Worm (Caenorhabditis elegans) whole organism, L4 larva: ENCODE measurements around the gene C47G2.3.

ENCODE experiments used
- F10B5.3 ChIP-seq: sonication (generic microtip); optimal IDR thresholded peaks from 2 replicates; lab custom pipeline; 2016; ENCODE audit warnings: mild to moderate bottlenecking, missing genetic modification characterization, missing compliant biosample characterization
- F49E8.2 ChIP-seq: sonication (generic microtip); optimal IDR thresholded peaks from 2 replicates; lab custom pipeline; 2016; ENCODE audit warnings: missing compliant biosample characterization, mild to moderate bottlenecking, missing genetic modification characterization, borderline replicate concordance
- R02D3.7 ChIP-seq: fragments of 150-350 bp; sonication (generic microtip); optimal IDR thresholded peaks from 3 replicates; lab custom pipeline; 2014; ENCODE audit warnings: missing biosample characterization, missing genetic modification characterization
- T26A8.4 ChIP-seq: fragments of 200-800 bp; sonication (Bioruptor generic); IDR thresholded peaks from 2 replicates; pipeline ENCODE4 v1.3.6; 2022; ENCODE audit warnings: missing genetic modification characterization, missing compliant biosample characterization
- Y105C5A.15 ChIP-seq: fragments of 200-800 bp; sonication (Bioruptor generic); IDR thresholded peaks from 2 replicates; pipeline ENCODE4 v1.3.6; 2022; ENCODE audit warnings: missing genetic modification characterization, missing compliant biosample characterization
- Y48G9A.11 ChIP-seq: fragments of 200-800 bp; sonication (Bioruptor generic); IDR thresholded peaks from 2 replicates; pipeline ENCODE4 v1.3.6; 2022; ENCODE audit warnings: missing genetic modification reagents, missing genetic modification characterization, missing compliant biosample characterization
- Y75B8A.6 ChIP-seq: fragments of 200-800 bp; sonication (Bioruptor generic); IDR thresholded peaks from 2 replicates; pipeline ENCODE4 v1.3.6; 2022; ENCODE audit warnings: missing genetic modification reagents, missing genetic modification characterization, missing compliant biosample characterization
- ceh-32 ChIP-seq: sonication (generic microtip); optimal IDR thresholded peaks from 2 replicates; lab custom pipeline; 2016; ENCODE audit warnings: mild to moderate bottlenecking, missing genetic modification characterization, missing compliant biosample characterization; ENCODE audit not compliant: poor library complexity
- ceh-44 ChIP-seq: fragments of 200-800 bp; sonication (Bioruptor generic); IDR thresholded peaks from 2 replicates; pipeline ENCODE4 v1.3.6; 2022; ENCODE audit warnings: missing genetic modification reagents, missing genetic modification characterization, missing compliant biosample characterization
- ceh-62 ChIP-seq: sonication (generic microtip); optimal IDR thresholded peaks from 2 replicates; lab custom pipeline; 2017; ENCODE audit warnings: missing biosample characterization, missing genetic modification characterization
- ceh-82 ChIP-seq: sonication (generic microtip); optimal IDR thresholded peaks from 2 replicates; lab custom pipeline; 2017; ENCODE audit warnings: missing biosample characterization, missing genetic modification characterization
- ces-1 ChIP-seq: fragments of 150-350 bp; sonication (generic microtip); optimal IDR thresholded peaks from 4 replicates; lab custom pipeline; 2014; ENCODE audit warnings: missing biosample characterization, missing genetic modification reagents, missing genetic modification characterization
- cey-2 ChIP-seq: sonication (generic microtip); optimal IDR thresholded peaks from 3 replicates; lab custom pipeline; 2017; ENCODE audit warnings: missing genetic modification characterization, mild to moderate bottlenecking, missing compliant biosample characterization, antibody characterized with exemption, borderline replicate concordance; ENCODE audit not compliant: insufficient read depth
- ctbp-1 ChIP-seq: fragments of 200-800 bp; sonication (Bioruptor generic); IDR thresholded peaks from 2 replicates; pipeline ENCODE4 v1.3.6; 2022; ENCODE audit warnings: missing genetic modification reagents, missing genetic modification characterization, missing compliant biosample characterization
- daf-16 ChIP-seq, 3 experiments: sonication (generic microtip); optimal IDR thresholded peaks; 2 replicates each; lab custom pipeline; 2016 to 2017; ENCODE audit warnings: missing genetic modification characterization in 3 of 3, missing genetic modification reagents in 3 of 3, mild to moderate bottlenecking in 2 of 3, missing compliant biosample characterization in 2 of 3, missing biosample characterization in 1 of 3, moderate library complexity in 1 of 3
- daf-19 ChIP-seq: fragments of 200-800 bp; sonication (Bioruptor generic); conservative IDR thresholded peaks from 2 replicates; pipeline ENCODE4 v1.3.6; 2022; ENCODE audit warnings: missing genetic modification characterization, missing compliant biosample characterization
- daf-8 ChIP-seq: fragments of 200-800 bp; sonication (Bioruptor generic); IDR thresholded peaks from 2 replicates; pipeline ENCODE4 v1.3.6; 2022; ENCODE audit warnings: missing genetic modification characterization, missing compliant biosample characterization
- dmd-6 ChIP-seq: fragments of 200-800 bp; sonication (Bioruptor generic); IDR thresholded peaks from 2 replicates; pipeline ENCODE4 v1.3.6; 2022; ENCODE audit warnings: missing genetic modification reagents, missing genetic modification characterization, missing compliant biosample characterization
- dpl-1 ChIP-seq: fragments of 150-350 bp; optimal IDR thresholded peaks from 2 replicates; lab custom pipeline; 2014; ENCODE audit warnings: missing biosample characterization, missing genetic modification reagents, missing genetic modification characterization
- egl-43 ChIP-seq: fragments of 200-800 bp; sonication (Bioruptor generic); IDR thresholded peaks from 2 replicates; pipeline ENCODE4 v1.3.6; 2022; ENCODE audit warnings: missing genetic modification reagents, missing genetic modification characterization, missing compliant biosample characterization
- fkh-10 ChIP-seq: fragments of 150-350 bp; optimal IDR thresholded peaks from 2 replicates; lab custom pipeline; 2014; ENCODE audit warnings: missing biosample characterization, missing genetic modification reagents, missing genetic modification characterization
- hlh-30 ChIP-seq: sonication (generic microtip); optimal IDR thresholded peaks from 2 replicates; lab custom pipeline; 2017; ENCODE audit warnings: antibody characterized with exemption, mild to moderate bottlenecking, missing genetic modification characterization, missing compliant biosample characterization; ENCODE audit not compliant: insufficient read depth
- jun-1 ChIP-seq: fragments of 150-350 bp; optimal IDR thresholded peaks from 2 replicates; lab custom pipeline; 2014; ENCODE audit warnings: missing biosample characterization, missing genetic modification reagents, missing genetic modification characterization
- lin-29 ChIP-seq: fragments of 200-800 bp; sonication (Bioruptor generic); IDR thresholded peaks from 2 replicates; pipeline ENCODE4 v1.3.6; 2022; ENCODE audit warnings: missing genetic modification reagents, missing genetic modification characterization, missing compliant biosample characterization
- lin-38 ChIP-seq: fragments of 200-800 bp; sonication (Bioruptor generic); IDR thresholded peaks from 2 replicates; pipeline ENCODE4 v1.3.6; 2022; ENCODE audit warnings: missing genetic modification reagents, missing genetic modification characterization, missing compliant biosample characterization
- lsy-2 ChIP-seq, 2 experiments: fragments of 150-350 bp in 1 of 2; sonication (generic microtip) in 1 of 2; optimal IDR thresholded peaks; 2 replicates each; lab custom pipeline; 2014 to 2017; ENCODE audit warnings: missing biosample characterization in 2 of 2, missing genetic modification characterization in 2 of 2
- madf-5 ChIP-seq, 2 experiments: fragments of 200-800 bp; sonication (Bioruptor generic); IDR thresholded peaks; 2 replicates each; pipeline ENCODE4 v1.3.6; 2022; ENCODE audit warnings: missing compliant biosample characterization in 2 of 2, missing genetic modification characterization in 2 of 2
- madf-9 ChIP-seq: fragments of 200-800 bp; sonication (Bioruptor generic); conservative IDR thresholded peaks from 2 replicates; pipeline ENCODE4 v1.3.6; 2022; ENCODE audit warnings: missing genetic modification reagents, missing genetic modification characterization, missing compliant biosample characterization
- mep-1 ChIP-seq: fragments of 150-350 bp; sonication (generic microtip); optimal IDR thresholded peaks from 3 replicates; lab custom pipeline; 2014; ENCODE audit warnings: missing biosample characterization, missing genetic modification characterization
- nhr-102 ChIP-seq: sonication (generic microtip); optimal IDR thresholded peaks from 2 replicates; lab custom pipeline; 2016; ENCODE audit warnings: mild to moderate bottlenecking, missing genetic modification characterization, moderate library complexity, missing compliant biosample characterization
- nhr-11 ChIP-seq: fragments of 150-350 bp; optimal IDR thresholded peaks from 2 replicates; lab custom pipeline; 2014; ENCODE audit warnings: missing biosample characterization, missing genetic modification characterization
- nhr-237 ChIP-seq: sonication (generic microtip); optimal IDR thresholded peaks from 2 replicates; lab custom pipeline; 2017; ENCODE audit warnings: missing biosample characterization, missing genetic modification characterization
- nhr-25 ChIP-seq: sonication (generic microtip); optimal IDR thresholded peaks from 2 replicates; lab custom pipeline; 2017; ENCODE audit warnings: missing genetic modification characterization, mild to moderate bottlenecking, missing compliant biosample characterization, antibody characterized with exemption, moderate library complexity, borderline replicate concordance; ENCODE audit not compliant: insufficient read depth
- nhr-28 ChIP-seq: fragments of 150-350 bp; optimal IDR thresholded peaks from 2 replicates; lab custom pipeline; 2014; ENCODE audit warnings: missing biosample characterization, missing genetic modification characterization
- nhr-6 ChIP-seq: fragments of 150-350 bp; optimal IDR thresholded peaks from 2 replicates; lab custom pipeline; 2014; ENCODE audit warnings: missing biosample characterization, missing genetic modification characterization
- nhr-77 ChIP-seq: fragments of 150-350 bp; optimal IDR thresholded peaks from 2 replicates; lab custom pipeline; 2014; ENCODE audit warnings: missing biosample characterization, missing genetic modification characterization
- pha-4 ChIP-seq, 2 experiments: fragments of 150-350 bp in 1 of 2; fragments of 200-800 bp in 1 of 2; sonication (Bioruptor generic) in 1 of 2; IDR thresholded peaks in 1 of 2; optimal IDR thresholded peaks in 1 of 2; 2 replicates each; pipeline versions ENCODE4 v1.3.6 to Lab custom; 2014 to 2022; ENCODE audit warnings: missing genetic modification characterization in 2 of 2, missing genetic modification reagents in 2 of 2, missing biosample characterization in 1 of 2, missing compliant biosample characterization in 1 of 2
- pqm-1 ChIP-seq: sonication (generic microtip); optimal IDR thresholded peaks from 2 replicates; lab custom pipeline; 2017; ENCODE audit warnings: missing biosample characterization, missing genetic modification characterization
- skn-1 ChIP-seq: fragments of 150-350 bp; optimal IDR thresholded peaks from 2 replicates; lab custom pipeline; 2014; ENCODE audit warnings: missing biosample characterization, missing genetic modification characterization
- snpc-1.2 ChIP-seq: fragments of 200-800 bp; sonication (Bioruptor generic); IDR thresholded peaks from 2 replicates; pipeline ENCODE4 v1.3.6; 2022; ENCODE audit warnings: missing genetic modification reagents, missing genetic modification characterization, missing compliant biosample characterization
- snpc-4 ChIP-seq: fragments of 150-350 bp; optimal IDR thresholded peaks from 2 replicates; lab custom pipeline; 2014; ENCODE audit warnings: missing biosample characterization, missing genetic modification characterization
- tag-97 ChIP-seq: fragments of 200-800 bp; sonication (Bioruptor generic); IDR thresholded peaks from 2 replicates; pipeline ENCODE4 v1.3.6; 2022; ENCODE audit warnings: missing genetic modification characterization, missing compliant biosample characterization
- unc-130 ChIP-seq: sonication (generic microtip); optimal IDR thresholded peaks from 2 replicates; lab custom pipeline; 2016; ENCODE audit warnings: missing genetic modification reagents, missing genetic modification characterization, missing compliant biosample characterization
- unc-62 ChIP-seq, 3 experiments: fragments of 150-350 bp in 1 of 3; sonication (generic microtip); optimal IDR thresholded peaks in 2 of 3; peaks in 1 of 3; 1 replicate in 1 of 3; 2 replicates in 2 of 3; lab custom pipeline; 2014 to 2017; ENCODE audit warnings: missing biosample characterization in 3 of 3, missing genetic modification characterization in 3 of 3, missing genetic modification reagents in 3 of 3, missing genotype in 1 of 3
- vab-7 ChIP-seq: fragments of 200-800 bp; sonication (Bioruptor generic); IDR thresholded peaks from 2 replicates; pipeline ENCODE4 v1.3.6; 2022; ENCODE audit warnings: missing genetic modification reagents, missing genetic modification characterization, missing compliant biosample characterization
- zag-1 ChIP-seq: fragments of 150-350 bp; optimal IDR thresholded peaks from 2 replicates; lab custom pipeline; 2014; ENCODE audit warnings: missing biosample characterization, missing genetic modification characterization
- zfp-3 ChIP-seq: fragments of 200-800 bp; sonication (Bioruptor generic); conservative IDR thresholded peaks from 2 replicates; pipeline ENCODE4 v1.3.6; 2022; ENCODE audit warnings: missing genetic modification reagents, missing genetic modification characterization, missing compliant biosample characterization

Gene C47G2.3

ce11 chrII:11238869-11239647 is 50.9 kb downstream of the C47G2.3 start, which contains the start of the genes rpn-9 and T06D8.9 (continued):
- TF ChIP-seq nhr-25 (tag; lab: Kevin White, UChicago), result no peak
- TF ChIP-seq T26A8.4 (GFP tag; lab: Robert Waterston, UW), result no peak
- no peak for TF ChIP-seq nhr-237
- TF ChIP-seq daf-19 (GFP tag; lab: Robert Waterston, UW), result no peak
- no peak for TF ChIP-seq pha-4 (GFP tag; IDR thresholded peaks at IDR 0.05; lab: Robert Waterston, UW)
- TF ChIP-seq pha-4 (tag; optimal IDR thresholded peaks at IDR 0.05; lab: Kevin White, UChicago), result peak; percentile 98
- TF ChIP-seq hlh-30, result peak; percentile 92
- peak; percentile 35 for TF ChIP-seq snpc-4 (tag; lab: Kevin White, UChicago)
- no peak for TF ChIP-seq daf-8 (GFP tag; lab: Robert Waterston, UW)
- TF ChIP-seq lin-38 (GFP tag; lab: Robert Waterston, UW), result peak; percentile 97
- peak; percentile 14 for TF ChIP-seq F49E8.2 (tag; lab: Kevin White, UChicago)
- no peak for TF ChIP-seq Y75B8A.6 (GFP tag; lab: Robert Waterston, UW)
- TF ChIP-seq cey-2 (tag; lab: Kevin White, UChicago), result no peak
- no peak for TF ChIP-seq ceh-62
- TF ChIP-seq egl-43 (GFP tag; lab: Robert Waterston, UW), result no peak
- TF ChIP-seq skn-1 (tag; lab: Kevin White, UChicago), result no peak
- TF ChIP-seq ces-1 (GFP tag; lab: Kevin White, UChicago), result no peak
- TF ChIP-seq madf-9 (GFP tag; lab: Robert Waterston, UW), result no peak
- TF ChIP-seq nhr-11 (tag; lab: Kevin White, UChicago), result peak; percentile 40
- TF ChIP-seq ctbp-1, result no peak
- peak; percentile 91 for TF ChIP-seq mep-1 (tag; lab: Kevin White, UChicago)
- peak; percentile 48; the same call in 1 of the 2 replicates for TF ChIP-seq dmd-6 (GFP tag; lab: Robert Waterston, UW)
- TF ChIP-seq nhr-102 (tag; lab: Kevin White, UChicago), result peak; percentile 36
- TF ChIP-seq lin-29, result no peak
- TF ChIP-seq jun-1 (tag; lab: Kevin White, UChicago), result no peak
- TF ChIP-seq zag-1 (tag; lab: Kevin White, UChicago), result no peak
- no peak for TF ChIP-seq Y48G9A.11 (GFP tag; lab: Robert Waterston, UW)
- no peak for TF ChIP-seq unc-62 (GFP tag; optimal IDR thresholded peaks at IDR 0.05 in 1 of 2; lab: Kevin White, UChicago)
- no peak for TF ChIP-seq unc-62 (tag; optimal IDR thresholded peaks at IDR 0.05; lab: Kevin White, UChicago)
- no peak for TF ChIP-seq madf-5 (GFP tag; IDR thresholded peaks at IDR 0.05; lab: Robert Waterston, UW)
- peak in 1 of 2 experiments; percentile 30 for TF ChIP-seq daf-16 (GFP tag; optimal IDR thresholded peaks at IDR 0.05; lab: Kevin White, UChicago)
- TF ChIP-seq daf-16 (tag; optimal IDR thresholded peaks at IDR 0.05; lab: Kevin White, UChicago), result peak; percentile 73
- TF ChIP-seq nhr-77 (tag; lab: Kevin White, UChicago), result peak; percentile 72
- peak; percentile 4 for TF ChIP-seq pqm-1 (tag; lab: Kevin White, UChicago)
- peak; percentile 92 for TF ChIP-seq unc-130 (GFP tag; lab: Kevin White, UChicago)
- no peak for TF ChIP-seq R02D3.7 (tag; lab: Kevin White, UChicago)
- TF ChIP-seq dpl-1 (GFP tag; lab: Kevin White, UChicago), result peak; percentile 71
- no peak for TF ChIP-seq vab-7
- peak; percentile 25 to 93 for TF ChIP-seq lsy-2 (tag; optimal IDR thresholded peaks at IDR 0.05; lab: Kevin White, UChicago)
- TF ChIP-seq ceh-82 (tag; lab: Kevin White, UChicago), result no peak
- TF ChIP-seq fkh-10, result peak; percentile 19
- TF ChIP-seq snpc-1.2 (GFP tag; lab: Robert Waterston, UW), result no peak
- no peak for TF ChIP-seq ceh-32
- TF ChIP-seq tag-97, result no peak
- TF ChIP-seq nhr-6 (tag; lab: Kevin White, UChicago), result peak; percentile 36
- TF ChIP-seq Y105C5A.15 (GFP tag; lab: Robert Waterston, UW), result no peak
- no peak for TF ChIP-seq zfp-3 (GFP tag; lab: Robert Waterston, UW)
- peak; percentile 41; the same call in 1 of the 2 replicates for TF ChIP-seq ceh-44
- TF ChIP-seq F10B5.3 (tag; lab: Kevin White, UChicago), result no peak
- peak; percentile 61 for TF ChIP-seq nhr-28 (tag; lab: Kevin White, UChicago)
